Fruit fly (Drosophila melanogaster) whole organism, wandering third instar larva: ENCODE data around the gene Prp6.

ENCODE experiments used
- Hr78 ChIP-seq: fragments of >200 bp; optimal IDR thresholded peaks from 2 replicates; lab custom pipeline; 2017; ENCODE audit warnings: missing biosample characterization, missing genetic modification characterization
- Mio ChIP-seq: sonication (Bioruptor generic); optimal IDR thresholded peaks from 2 replicates; lab custom pipeline; 2016; ENCODE audit warnings: missing biosample characterization, missing genetic modification characterization
- N ChIP-seq: fragments of >200 bp; optimal IDR thresholded peaks from 2 replicates; lab custom pipeline; 2018; ENCODE audit warnings: missing biosample characterization, missing external identifiers, missing genetic modification characterization
- dsf ChIP-seq: sonication (Bioruptor generic); optimal IDR thresholded peaks from 2 replicates; lab custom pipeline; 2016; ENCODE audit warnings: missing biosample characterization, missing genetic modification characterization, borderline replicate concordance
- lola ChIP-seq: fragments of >200 bp; optimal IDR thresholded peaks from 2 replicates; lab custom pipeline; 2017; ENCODE audit warnings: missing biosample characterization, missing genetic modification characterization
- pan ChIP-seq: fragments of >200 bp; optimal IDR thresholded peaks from 2 replicates; lab custom pipeline; 2017

- TF ChIP-seq N (GFP tag; lab: Kevin White, UChicago) = no peak
- no peak for TF ChIP-seq lola (GFP tag; lab: Kevin White, UChicago)
- TF ChIP-seq Hr78 (GFP tag; lab: Kevin White, UChicago) = no peak
- no peak for TF ChIP-seq dsf
- no peak for TF ChIP-seq pan (lab: Kevin White, UChicago)
- TF ChIP-seq Mio (GFP tag; lab: Kevin White, UChicago) = no peak
Observed at dm6 chr3L:18946956-18947355, 41.8 kb downstream of the Prp6 start.
